Worm (Caenorhabditis elegans) whole organism, L2 larva: ENCODE results near the gene pals-31.
A peak's percentile ranks its signal among the peaks of the same experiment; 100 is the strongest.

Experiments
- egl-27 ChIP-seq: sonication (generic microtip); optimal IDR thresholded peaks from 3 replicates; lab custom pipeline; 2017; ENCODE audit warnings: missing biosample characterization, missing genetic modification reagents, missing genetic modification characterization
- fos-1 ChIP-seq: fragments of 150-350 bp; optimal IDR thresholded peaks from 2 replicates; lab custom pipeline; 2014; ENCODE audit warnings: missing biosample characterization, missing genetic modification characterization
- mdl-1 ChIP-seq, 2 experiments: fragments of 150-350 bp in 1 of 2; sonication (generic microtip) in 1 of 2; optimal IDR thresholded peaks; 2 replicates each; lab custom pipeline; 2017; ENCODE audit warnings: missing biosample characterization in 2 of 2, missing genetic modification characterization in 2 of 2
- nhr-11 ChIP-seq: fragments of 150-350 bp; optimal IDR thresholded peaks from 2 replicates; lab custom pipeline; 2014; ENCODE audit warnings: missing biosample characterization, missing genetic modification characterization
- nhr-237 ChIP-seq: fragments of 150-350 bp; optimal IDR thresholded peaks from 2 replicates; lab custom pipeline; 2014; ENCODE audit warnings: missing biosample characterization, missing genetic modification characterization
- sma-9 ChIP-seq, 2 experiments: fragments of 150-350 bp in 1 of 2; sonication (generic microtip) in 1 of 2; optimal IDR thresholded peaks; 2 replicates each; lab custom pipeline; 2014 to 2016; ENCODE audit warnings: missing genetic modification characterization in 2 of 2, mild to moderate bottlenecking in 1 of 2, missing biosample characterization in 1 of 2, missing compliant biosample characterization in 1 of 2, missing genetic modification reagents in 1 of 2, moderate library complexity in 1 of 2
- ztf-1 ChIP-seq: fragments of 200-800 bp; sonication (Bioruptor generic); conservative IDR thresholded peaks from 2 replicates; pipeline ENCODE4 v1.3.6; 2022; ENCODE audit warnings: missing genetic modification characterization, missing compliant biosample characterization

- no peak for TF ChIP-seq egl-27 (tag; lab: Kevin White, UChicago)
- TF ChIP-seq ztf-1 (GFP tag; lab: Robert Waterston, UW): no peak
- no peak for TF ChIP-seq nhr-237
- peak; percentile 24 for TF ChIP-seq sma-9 (GFP tag; optimal IDR thresholded peaks at IDR 0.05; lab: Kevin White, UChicago)
- TF ChIP-seq sma-9 (tag; optimal IDR thresholded peaks at IDR 0.05; lab: Kevin White, UChicago): no peak
- no peak for TF ChIP-seq mdl-1 (tag; optimal IDR thresholded peaks at IDR 0.05; lab: Kevin White, UChicago)
- TF ChIP-seq fos-1 (tag; lab: Kevin White, UChicago): no peak
- no peak for TF ChIP-seq nhr-11
Observed at ce11 chrV:631832-632231, 4.5 kb upstream of the pals-31 start.
